Fruit fly (Drosophila melanogaster): ENCODE data around the gene beat-VII.

Gene beat-VII

dm6 chr3R:26714109-26714576 is 32.4 kb upstream of the beat-VII start, which contains the start of gene amon (continued):
- TF ChIP-seq dac (GFP tag; optimal IDR thresholded peaks at IDR 0.05) (peak; percentile 96), CG7368 (GFP tag; optimal IDR thresholded peaks at IDR 0.05) (peak; percentile 97), CG8632 (GFP tag; optimal IDR thresholded peaks at IDR 0.05) (peak; percentile 91), OdsH (GFP tag; optimal IDR thresholded peaks at IDR 0.05) (peak; percentile 95), net (GFP tag; optimal IDR thresholded peaks at IDR 0.05) (peak; percentile 95), Met (GFP tag; optimal IDR thresholded peaks at IDR 0.05) (peak; percentile 95), CG10669 (GFP tag; optimal IDR thresholded peaks at IDR 0.05) (peak; percentile 96), CG6808 (GFP tag; optimal IDR thresholded peaks at IDR 0.05) (peak; percentile 94), CG3032 (tag; optimal IDR thresholded peaks at IDR 0.05) (peak; percentile 96), Sox14 (GFP tag; optimal IDR thresholded peaks at IDR 0.05) (peak; percentile 95), achi (GFP tag; optimal IDR thresholded peaks at IDR 0.05) (peak; percentile 94), Sox15 (GFP tag; optimal IDR thresholded peaks at IDR 0.05) (peak; percentile 94), vri (GFP tag; optimal IDR thresholded peaks at IDR 0.05) (peak; percentile 90), CG6792 (GFP tag; optimal IDR thresholded peaks at IDR 0.05) (peak; percentile 97), CG34406 (GFP tag; optimal IDR thresholded peaks at IDR 0.05) (peak; percentile 92), CG31627 (GFP tag; optimal IDR thresholded peaks at IDR 0.05) (peak; percentile 96), Hr39 (GFP tag; optimal IDR thresholded peaks at IDR 0.05) (peak; percentile 96), svp (GFP tag) (peak; percentile 97)

DNA sequence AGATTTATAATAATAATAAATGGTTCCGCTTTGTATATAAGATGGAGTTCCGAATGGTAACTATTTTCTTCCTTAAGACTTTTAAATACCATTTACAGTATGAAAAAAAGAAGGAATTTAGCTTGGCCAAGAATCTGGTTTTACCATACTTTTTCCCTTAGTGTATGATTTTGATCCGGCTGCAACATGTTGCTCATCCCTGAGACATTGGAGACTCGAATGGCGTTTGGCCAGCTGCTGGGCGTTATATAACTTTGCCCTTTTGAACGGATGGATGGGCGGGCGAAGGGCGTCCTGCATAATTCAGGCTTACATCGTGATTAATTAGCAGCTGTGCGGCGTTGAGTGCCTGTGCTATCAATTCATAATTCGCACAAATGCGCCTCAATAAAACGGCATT is 22.5 kb upstream of the beat-VII start:
- TF ChIP-seq CG8632 (GFP tag; optimal IDR thresholded peaks at IDR 0.05) (no peak), acj6 (GFP tag; optimal IDR thresholded peaks at IDR 0.05) (no peak), CG6163 (GFP tag; IDR thresholded peaks at IDR 0.05) (no peak), CG11762 (GFP tag; optimal IDR thresholded peaks at IDR 0.05; ENCODE audit: insufficient read depth) (no peak), fd59A (GFP tag; optimal IDR thresholded peaks at IDR 0.05) (no peak), CG31627 (GFP tag; optimal IDR thresholded peaks at IDR 0.05) (no peak), eg (GFP tag; IDR thresholded peaks at IDR 0.05) (no peak), dsx (GFP tag; optimal IDR thresholded peaks at IDR 0.05; ENCODE audit: poor library complexity, severe bottlenecking) (no peak), esn (GFP tag; optimal IDR thresholded peaks at IDR 0.05) (no peak), CG11294 (GFP tag; IDR thresholded peaks at IDR 0.05) (no peak), CG8319 (GFP tag; optimal IDR thresholded peaks at IDR 0.05) (no peak), salr (GFP tag; optimal IDR thresholded peaks at IDR 0.05) (no peak), dac (GFP tag; optimal IDR thresholded peaks at IDR 0.05) (no peak), Sox15 (GFP tag; optimal IDR thresholded peaks at IDR 0.05) (no peak), CG10669 (GFP tag; optimal IDR thresholded peaks at IDR 0.05) (no peak), topi (GFP tag; optimal IDR thresholded peaks at IDR 0.05) (no peak), CG6854 (GFP tag; optimal IDR thresholded peaks at IDR 0.05) (no peak), CG34406 (GFP tag; optimal IDR thresholded peaks at IDR 0.05) (no peak), fd85E (GFP tag; optimal IDR thresholded peaks at IDR 0.05) (no peak)

DNA sequence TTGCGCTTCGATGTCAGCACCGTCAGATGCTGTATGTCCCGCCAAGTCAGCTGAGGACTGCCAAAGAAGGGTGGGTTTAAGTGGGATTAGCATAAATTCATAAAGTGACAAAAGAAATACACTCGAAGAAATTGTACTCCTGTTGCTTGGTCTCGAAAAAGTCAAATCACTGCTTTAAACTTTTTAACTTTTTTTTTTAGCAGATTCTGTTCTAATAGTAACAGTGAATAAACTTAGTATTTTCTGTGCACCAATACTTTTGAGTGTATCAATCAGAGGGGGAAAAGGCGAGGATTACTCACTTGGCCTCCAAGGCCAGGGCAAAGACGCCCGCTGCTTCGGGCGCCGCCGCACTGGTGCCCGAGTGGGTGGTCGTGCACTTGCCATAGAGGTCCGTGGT is 18.4 kb upstream of the beat-VII start:
- no peak for TF ChIP-seq CG10631 (GFP tag; optimal IDR thresholded peaks at IDR 0.05)
- no peak for TF ChIP-seq spab (GFP tag; optimal IDR thresholded peaks at IDR 0.05)
- TF ChIP-seq CG31627 (GFP tag; optimal IDR thresholded peaks at IDR 0.05) = no peak
- TF ChIP-seq Blimp-1 (GFP tag; optimal IDR thresholded peaks at IDR 0.05) = no peak

dm6 chr3R:26693490-26693889 is 11.7 kb upstream of the beat-VII start, which contains the start of gene TwdlQ:
Gene TwdlQ (minus strand): TSS chr3R:26693590.
- TF ChIP-seq CG6792 (GFP tag; optimal IDR thresholded peaks at IDR 0.05) (no peak), CG8119 (GFP tag; IDR thresholded peaks at IDR 0.05) (no peak), topi (GFP tag; optimal IDR thresholded peaks at IDR 0.05) (no peak), CG3032 (tag; optimal IDR thresholded peaks at IDR 0.05) (no peak), achi (GFP tag; optimal IDR thresholded peaks at IDR 0.05) (no peak), lz (GFP tag; optimal IDR thresholded peaks at IDR 0.05) (no peak), CG3919 (GFP tag; optimal IDR thresholded peaks at IDR 0.05) (no peak), CG16779 (tag; optimal IDR thresholded peaks at IDR 0.05) (no peak), CG6276 (GFP tag; optimal IDR thresholded peaks at IDR 0.05) (no peak)

All from whole organism, prepupa.